Worm (Caenorhabditis elegans) whole organism, mixed stage, embryonic: ENCODE data around the gene his-60.

Source experiments
- lin-32 ChIP-seq: fragments of 200-800 bp; sonication (Bioruptor generic); optimal IDR thresholded peaks from 2 replicates; lab custom pipeline; 2018; ENCODE audit warnings: mild to moderate bottlenecking, missing genetic modification characterization, missing compliant biosample characterization
- nhr-28 ChIP-seq: fragments of 150-350 bp; optimal IDR thresholded peaks from 2 replicates; lab custom pipeline; 2014; ENCODE audit warnings: missing biosample characterization, missing genetic modification characterization

DNA sequence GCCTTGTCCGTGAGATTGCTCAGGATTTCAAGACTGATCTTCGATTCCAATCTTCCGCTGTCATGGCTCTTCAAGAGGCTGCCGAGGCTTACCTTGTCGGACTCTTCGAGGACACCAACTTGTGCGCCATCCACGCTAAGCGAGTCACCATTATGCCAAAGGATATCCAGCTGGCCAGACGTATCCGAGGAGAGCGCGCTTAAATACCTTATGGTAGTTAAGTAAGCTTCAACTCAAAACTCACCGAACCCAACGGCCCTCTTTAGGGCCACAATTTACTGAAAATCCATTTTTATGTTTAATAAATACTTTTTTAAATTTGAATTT lies 628 bp upstream of the his-60 start:
- TF ChIP-seq lin-32 (GFP tag; lab: Kevin White, UChicago) (no peak), nhr-28 (no peak)
